Fruit fly (Drosophila melanogaster) whole organism, embryonic: ENCODE data around the gene CG5180.

Experiments used
- Atf-2 ChIP-seq: fragments of 200-800 bp; sonication (Bioruptor generic); optimal IDR thresholded peaks from 2 replicates; lab custom pipeline; 2016; ENCODE audit warnings: missing biosample characterization, missing genetic modification characterization
- CG1024 ChIP-seq: fragments of 200-800 bp; sonication (Bioruptor generic); IDR thresholded peaks from 2 replicates; pipeline ENCODE4 v1.3.6; 2022; ENCODE audit warnings: missing biosample characterization, missing genetic modification characterization
- CG10543 ChIP-seq: fragments of 200-800 bp; sonication (Bioruptor generic); optimal IDR thresholded peaks from 3 replicates; lab custom pipeline; 2017; ENCODE audit warnings: missing biosample characterization, mild to moderate bottlenecking, missing genetic modification characterization, moderate library complexity
- CG1529 ChIP-seq: fragments of 200-800 bp; sonication (Bioruptor generic); optimal IDR thresholded peaks from 3 replicates; lab custom pipeline; 2018; ENCODE audit warnings: missing biosample characterization, missing genetic modification characterization
- CG15601 ChIP-seq: fragments of 200-800 bp; sonication (Bioruptor generic); optimal IDR thresholded peaks from 3 replicates; lab custom pipeline; 2019; ENCODE audit warnings: missing biosample characterization, mild to moderate bottlenecking, missing genetic modification characterization, moderate library complexity
- CG17361 ChIP-seq: fragments of 200-800 bp; sonication (Bioruptor generic); IDR thresholded peaks from 3 replicates; pipeline ENCODE4 v1.3.6; 2022; ENCODE audit warnings: missing biosample characterization, missing genetic modification characterization
- CG17829 ChIP-seq: fragments of 200-800 bp; optimal IDR thresholded peaks from 2 replicates; lab custom pipeline; 2019; ENCODE audit warnings: missing biosample characterization, mild to moderate bottlenecking, missing genetic modification characterization, moderate library complexity
- CG18262 ChIP-seq: fragments of 200-800 bp; optimal IDR thresholded peaks from 3 replicates; lab custom pipeline; 2019; ENCODE audit warnings: missing biosample characterization, mild to moderate bottlenecking, missing genetic modification characterization, moderate library complexity
- CG2202 ChIP-seq: fragments of 200-800 bp; sonication (Bioruptor generic); optimal IDR thresholded peaks from 2 replicates; lab custom pipeline; 2018; ENCODE audit warnings: missing biosample characterization, mild to moderate bottlenecking, missing genetic modification characterization
- CG2712 ChIP-seq: fragments of 200-800 bp; optimal IDR thresholded peaks from 3 replicates; lab custom pipeline; 2019; ENCODE audit warnings: missing biosample characterization, mild to moderate bottlenecking, missing genetic modification characterization, moderate library complexity
- CG3847 ChIP-seq: fragments of 200-800 bp; sonication (Bioruptor generic); IDR thresholded peaks from 2 replicates; pipeline ENCODE4 v1.3.6; 2022; ENCODE audit warnings: missing biosample characterization, missing genetic modification characterization
- CG43689 ChIP-seq: fragments of 200-800 bp; sonication (Bioruptor generic); IDR thresholded peaks from 2 replicates; pipeline ENCODE4 v1.3.6; 2022; ENCODE audit warnings: missing biosample characterization, missing genetic modification characterization
- CG6175 ChIP-seq: fragments of 200-800 bp; sonication (Bioruptor generic); IDR thresholded peaks from 3 replicates; pipeline ENCODE4 v1.3.6; 2022; ENCODE audit warnings: missing biosample characterization, missing genetic modification characterization
- CG6813 ChIP-seq: fragments of 200-800 bp; sonication (Bioruptor generic); optimal IDR thresholded peaks from 2 replicates; lab custom pipeline; 2017; ENCODE audit warnings: missing biosample characterization, missing genetic modification characterization, mild to moderate bottlenecking, moderate library complexity, missing genetic modification reagents
- CG7745 ChIP-seq: fragments of 200-800 bp; sonication (Bioruptor generic); optimal IDR thresholded peaks from 2 replicates; lab custom pipeline; 2018; ENCODE audit warnings: missing biosample characterization, mild to moderate bottlenecking, missing genetic modification characterization, moderate library complexity
- CG8089 ChIP-seq: fragments of 200-800 bp; sonication (Bioruptor generic); optimal IDR thresholded peaks from 3 replicates; lab custom pipeline; 2016; ENCODE audit warnings: missing biosample characterization, missing genetic modification characterization
- CG9437 ChIP-seq: fragments of 200-800 bp; sonication (Bioruptor generic); optimal IDR thresholded peaks from 2 replicates; lab custom pipeline; 2018; ENCODE audit warnings: missing biosample characterization, mild to moderate bottlenecking, missing genetic modification characterization
- CoRest ChIP-seq: fragments of 200-800 bp; sonication (Bioruptor generic); optimal IDR thresholded peaks from 3 replicates; lab custom pipeline; 2018; ENCODE audit warnings: missing biosample characterization, mild to moderate bottlenecking, missing genetic modification characterization, moderate library complexity
- Dad ChIP-seq: fragments of 200-800 bp; sonication (Bioruptor generic); optimal IDR thresholded peaks from 3 replicates; lab custom pipeline; 2016; ENCODE audit warnings: missing biosample characterization, missing genetic modification characterization
- Doc3 ChIP-seq: fragments of 200-800 bp; sonication (Bioruptor generic); IDR thresholded peaks from 3 replicates; pipeline ENCODE4 v1.3.6; 2022; ENCODE audit warnings: missing biosample characterization, missing genetic modification characterization; ENCODE audit not compliant: partially characterized antibody
- Fer1 ChIP-seq: fragments of 200-800 bp; sonication (Bioruptor generic); optimal IDR thresholded peaks from 2 replicates; lab custom pipeline; 2017; ENCODE audit warnings: missing biosample characterization, mild to moderate bottlenecking, missing genetic modification characterization
- Hmx ChIP-seq: fragments of 200-800 bp; sonication (Bioruptor generic); optimal IDR thresholded peaks from 2 replicates; lab custom pipeline; 2016; ENCODE audit warnings: missing biosample characterization, missing genetic modification characterization
- Hr3 ChIP-seq: fragments of 200-800 bp; sonication (Bioruptor generic); optimal IDR thresholded peaks from 3 replicates; lab custom pipeline; 2016; ENCODE audit warnings: missing biosample characterization, missing genetic modification characterization
- Nf-YC ChIP-seq: fragments of 200-800 bp; optimal IDR thresholded peaks from 3 replicates; lab custom pipeline; 2019; ENCODE audit warnings: missing biosample characterization, mild to moderate bottlenecking, missing genetic modification characterization, moderate library complexity
- Ptx1 ChIP-seq: fragments of 200-800 bp; sonication (Bioruptor generic); IDR thresholded peaks from 2 replicates; pipeline ENCODE4 v1.3.6; 2022; ENCODE audit warnings: missing biosample characterization, missing genetic modification characterization
- Sry-β ChIP-seq: fragments of 200-800 bp; sonication (Bioruptor generic); optimal IDR thresholded peaks from 2 replicates; lab custom pipeline; 2018; ENCODE audit warnings: missing biosample characterization, mild to moderate bottlenecking, missing genetic modification characterization, moderate library complexity
- aop ChIP-seq: fragments of 200-800 bp; sonication (Bioruptor generic); IDR thresholded peaks from 2 replicates; pipeline ENCODE4 v1.3.6; 2022; ENCODE audit warnings: missing biosample characterization, missing genetic modification characterization
- btn ChIP-seq: fragments of 200-800 bp; sonication (Bioruptor generic); optimal IDR thresholded peaks from 2 replicates; lab custom pipeline; 2016; ENCODE audit warnings: missing biosample characterization, missing genetic modification characterization
- cad ChIP-seq: fragments of >200 bp; optimal IDR thresholded peaks from 2 replicates; lab custom pipeline; 2017; ENCODE audit warnings: missing biosample characterization, missing genetic modification characterization
- cas ChIP-seq: fragments of 200-800 bp; sonication (Bioruptor generic); IDR thresholded peaks from 2 replicates; pipeline ENCODE4 v1.3.6; 2022; ENCODE audit warnings: missing biosample characterization, missing genetic modification characterization
- cato ChIP-seq: fragments of 200-800 bp; sonication (Bioruptor generic); optimal IDR thresholded peaks from 2 replicates; lab custom pipeline; 2016; ENCODE audit warnings: missing biosample characterization, missing genetic modification characterization, borderline replicate concordance
- caup ChIP-seq: fragments of 200-800 bp; sonication (Bioruptor generic); optimal IDR thresholded peaks from 3 replicates; lab custom pipeline; 2017; ENCODE audit warnings: missing biosample characterization, mild to moderate bottlenecking, missing genetic modification characterization, moderate library complexity; ENCODE audit not compliant: severe bottlenecking
- chif ChIP-seq, 2 experiments: fragments of 200-800 bp; sonication (Bioruptor generic); optimal IDR thresholded peaks; 3 replicates each; lab custom pipeline; 2016; ENCODE audit warnings: missing biosample characterization in 2 of 2, missing genetic modification characterization in 2 of 2
- chinmo ChIP-seq: fragments of 200-800 bp; sonication (Bioruptor generic); IDR thresholded peaks from 4 replicates; pipeline ENCODE4 v1.3.6; 2022; ENCODE audit warnings: missing biosample characterization, missing genetic modification characterization; ENCODE audit not compliant: partially characterized antibody
- chm ChIP-seq: fragments of 200-800 bp; sonication (Bioruptor generic); IDR thresholded peaks from 2 replicates; pipeline ENCODE4 v1.3.6; 2022; ENCODE audit warnings: missing biosample characterization, missing genetic modification characterization
- crol ChIP-seq: fragments of 200-800 bp; sonication (Bioruptor generic); IDR thresholded peaks from 2 replicates; pipeline ENCODE4 v1.3.6; 2022; ENCODE audit warnings: missing biosample characterization, missing genetic modification characterization
- cwo ChIP-seq: fragments of 200-800 bp; sonication (Bioruptor generic); optimal IDR thresholded peaks from 3 replicates; lab custom pipeline; 2017; ENCODE audit warnings: missing biosample characterization, missing genetic modification characterization, mild to moderate bottlenecking, moderate library complexity, missing genetic modification reagents
- h ChIP-seq: fragments of >200 bp; optimal IDR thresholded peaks from 2 replicates; lab custom pipeline; 2017
- hb ChIP-seq: fragments of 200-800 bp; sonication (Bioruptor generic); IDR thresholded peaks from 3 replicates; pipeline ENCODE4 v1.3.6; 2022; ENCODE audit warnings: missing biosample characterization, missing genetic modification characterization; ENCODE audit not compliant: partially characterized antibody
- jumu ChIP-seq: fragments of 200-800 bp; sonication (Bioruptor generic); optimal IDR thresholded peaks from 3 replicates; lab custom pipeline; 2016; ENCODE audit warnings: missing biosample characterization, missing genetic modification characterization
- maf-S ChIP-seq: fragments of 200-800 bp; sonication (Bioruptor generic); optimal IDR thresholded peaks from 2 replicates; lab custom pipeline; 2016; ENCODE audit warnings: missing biosample characterization, missing genetic modification characterization
- mld ChIP-seq: fragments of 200-800 bp; sonication (Bioruptor generic); IDR thresholded peaks from 3 replicates; pipeline ENCODE4 v1.3.6; 2022; ENCODE audit warnings: missing biosample characterization, missing genetic modification characterization; ENCODE audit not compliant: partially characterized antibody
- nau ChIP-seq: fragments of 200-800 bp; sonication (Bioruptor generic); optimal IDR thresholded peaks from 3 replicates; lab custom pipeline; 2017; ENCODE audit warnings: missing biosample characterization, mild to moderate bottlenecking, missing genetic modification characterization, missing genetic modification reagents
- org-1 ChIP-seq: fragments of 200-800 bp; sonication (Bioruptor generic); optimal IDR thresholded peaks from 2 replicates; lab custom pipeline; 2017; ENCODE audit warnings: missing biosample characterization, missing genetic modification characterization
- prd ChIP-seq, 3 experiments: fragments of >200 bp in 2 of 3; fragments of 200-800 bp in 1 of 3; sonication (Bioruptor generic) in 1 of 3; optimal IDR thresholded peaks in 2 of 3; IDR thresholded peaks in 1 of 3; 2 replicates in 2 of 3; 3 replicates in 1 of 3; pipeline versions ENCODE4 v1.3.6 to Lab custom; 2017 to 2022; ENCODE audit warnings: missing biosample characterization in 1 of 3, missing genetic modification characterization in 1 of 3
- ranshi ChIP-seq: fragments of 200-800 bp; sonication (Bioruptor generic); IDR thresholded peaks from 2 replicates; pipeline ENCODE4 v1.3.6; 2022; ENCODE audit warnings: missing biosample characterization, missing genetic modification characterization
- row ChIP-seq: fragments of 200-800 bp; sonication (Bioruptor generic); IDR thresholded peaks from 3 replicates; pipeline ENCODE4 v1.3.6; 2022; ENCODE audit warnings: missing biosample characterization, missing genetic modification characterization
- schlank ChIP-seq: fragments of 200-800 bp; sonication (Bioruptor generic); optimal IDR thresholded peaks from 2 replicates; lab custom pipeline; 2018; ENCODE audit warnings: missing biosample characterization, mild to moderate bottlenecking, missing genetic modification characterization
- scrt ChIP-seq: fragments of 200-800 bp; sonication (Bioruptor generic); optimal IDR thresholded peaks from 2 replicates; lab custom pipeline; 2018; ENCODE audit warnings: missing biosample characterization, mild to moderate bottlenecking, missing genetic modification characterization, moderate library complexity
- slbo ChIP-seq: fragments of 200-800 bp; sonication (Bioruptor generic); IDR thresholded peaks from 2 replicates; pipeline ENCODE4 v1.3.6; 2022; ENCODE audit warnings: missing biosample characterization, missing genetic modification characterization
- zen ChIP-seq: fragments of 200-800 bp; sonication (Bioruptor generic); optimal IDR thresholded peaks from 3 replicates; lab custom pipeline; 2018; ENCODE audit warnings: missing biosample characterization, mild to moderate bottlenecking, missing genetic modification characterization, moderate library complexity

CG5180 gene

DNA sequence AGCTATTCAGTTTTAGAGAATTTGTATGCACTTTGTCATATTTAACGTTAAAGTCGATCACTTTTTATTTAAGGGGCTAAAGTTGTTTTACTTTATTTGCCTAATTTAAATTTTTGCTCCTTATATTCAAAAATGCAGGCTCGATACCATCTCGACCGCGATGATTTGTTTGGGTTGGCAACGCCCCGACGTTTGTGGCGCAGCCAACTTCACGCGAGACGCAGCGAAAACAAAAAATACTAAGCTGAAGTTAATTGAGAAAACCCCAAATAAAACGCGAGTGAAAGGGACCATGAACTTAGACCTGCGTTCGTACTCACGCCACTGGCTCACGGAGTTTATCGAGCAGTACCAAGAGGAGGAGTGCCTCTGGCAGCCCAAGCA is 368 bp downstream of the CG5180 start (continued):
- TF ChIP-seq ranshi (GFP tag; lab: Robert Waterston, UW) (no peak), zen (tag; lab: Kevin White, UChicago) (no peak), Dad (GFP tag; lab: Kevin White, UChicago) (no peak), row (GFP tag; lab: Robert Waterston, UW) (peak; percentile 5), CG1529 (GFP tag; lab: Kevin White, UChicago) (no peak), CG10543 (GFP tag; lab: Kevin White, UChicago) (no peak), chm (GFP tag; lab: Robert Waterston, UW) (peak; percentile 55; the same call in 1 of the 2 replicates), crol (GFP tag; lab: Robert Waterston, UW) (no peak), CG17361 (GFP tag; lab: Robert Waterston, UW) (peak; percentile 42; the same call in 1 of the 3 replicates), aop (GFP tag; lab: Robert Waterston, UW) (no peak), Hr3 (GFP tag; lab: Kevin White, UChicago) (no peak), cato (GFP tag; lab: Kevin White, UChicago) (no peak), prd (optimal IDR thresholded peaks at IDR 0.05; lab: Kevin White, UChicago) (no peak), prd (GFP tag; IDR thresholded peaks at IDR 0.05; lab: Robert Waterston, UW) (no peak), nau (GFP tag; lab: Kevin White, UChicago) (no peak), mld (GFP tag; lab: Robert Waterston, UW) (no peak), CG2202 (tag; lab: Kevin White, UChicago) (no peak), org-1 (GFP tag; lab: Kevin White, UChicago) (no peak), jumu (no peak), CG6813 (no peak), Ptx1 (GFP tag; lab: Robert Waterston, UW) (no peak), CG2712 (no peak), Atf-2 (GFP tag; lab: Kevin White, UChicago) (no peak), Fer1 (no peak), CG15601 (tag; lab: Kevin White, UChicago) (no peak), CoRest (tag; lab: Kevin White, UChicago) (no peak), CG3847 (GFP tag; lab: Robert Waterston, UW) (peak; percentile 68), CG8089 (GFP tag; lab: Kevin White, UChicago) (no peak), Hmx (GFP tag; lab: Kevin White, UChicago) (no peak), CG7745 (no peak), h (no peak), CG43689 (no peak), Doc3 (GFP tag; lab: Robert Waterston, UW) (peak; percentile 53), hb (GFP tag; lab: Robert Waterston, UW) (no peak), CG1024 (GFP tag; lab: Robert Waterston, UW) (no peak), cad (GFP tag; lab: Kevin White, UChicago) (no peak), CG9437 (GFP tag; lab: Kevin White, UChicago) (peak; percentile 13), scrt (no peak), slbo (peak; percentile 72), maf-S (GFP tag; lab: Kevin White, UChicago) (no peak), Nf-YC (tag; lab: Kevin White, UChicago) (no peak), chif (GFP tag; optimal IDR thresholded peaks at IDR 0.05; lab: Kevin White, UChicago) (peak in 1 of 2 experiments; percentile 1), Sry-β (GFP tag; lab: Kevin White, UChicago) (no peak), cwo (GFP tag; lab: Kevin White, UChicago) (no peak), btn (no peak), chinmo (GFP tag; lab: Robert Waterston, UW) (no peak), CG6175 (GFP tag; lab: Robert Waterston, UW) (no peak), cas (GFP tag; lab: Robert Waterston, UW) (no peak), CG17829 (tag; lab: Kevin White, UChicago) (no peak), caup (no peak), CG18262 (tag; lab: Kevin White, UChicago) (no peak), schlank (tag; lab: Kevin White, UChicago) (no peak)
